Worm (Caenorhabditis elegans): ENCODE measurements around the gene nlp-55.

DNA sequence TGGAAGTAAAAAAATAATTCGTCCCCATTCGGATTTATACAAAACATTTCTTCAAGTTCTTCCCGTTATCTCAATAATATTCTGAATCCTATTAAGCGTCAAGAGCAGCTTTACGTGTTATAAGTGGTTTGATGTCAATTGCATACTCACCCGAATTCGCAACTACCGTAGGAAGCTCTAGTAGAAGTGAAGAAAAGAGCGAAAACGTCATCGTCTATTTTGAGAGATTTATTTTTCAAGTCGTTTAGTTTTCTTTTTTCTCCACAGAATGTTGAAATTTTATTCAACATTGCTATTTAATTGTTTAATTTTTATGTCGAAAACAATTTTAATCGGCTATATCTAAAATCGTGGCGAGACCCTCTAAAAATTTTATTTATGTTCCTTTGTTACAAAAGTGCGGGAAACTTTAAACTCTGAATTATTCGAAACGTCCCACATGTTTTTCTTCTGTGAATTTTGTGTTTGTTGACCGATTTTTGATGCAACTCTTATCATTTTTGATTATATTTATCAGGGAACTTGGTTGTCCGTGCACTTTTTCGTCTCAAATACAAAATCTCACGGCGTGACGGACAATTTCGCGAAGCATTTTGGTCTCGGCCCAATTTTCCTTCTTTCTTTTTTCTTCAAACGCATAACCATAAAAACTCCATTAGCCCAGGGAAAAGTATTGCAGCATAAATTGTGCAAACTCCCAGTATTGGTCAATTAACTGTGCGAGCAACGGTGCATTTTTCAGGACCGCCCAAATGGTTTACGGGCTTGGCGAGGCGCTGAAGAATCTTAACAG is 25.1 kb downstream of the nlp-55 start, which contains the start of gene tdc-1:
- TF ChIP-seq B0310.2 (tag; optimal IDR thresholded peaks at IDR 0.05) (no peak), ceh-13 (GFP tag; optimal IDR thresholded peaks at IDR 0.05) (no peak), ama-1 (optimal IDR thresholded peaks at IDR 0.05) (no peak), pes-1 (GFP tag; IDR thresholded peaks at IDR 0.05) (no peak), tra-4 (tag; optimal IDR thresholded peaks at IDR 0.05) (no peak), hnd-1 (tag; optimal IDR thresholded peaks at IDR 0.05) (no peak), flt-1 (GFP tag; IDR thresholded peaks at IDR 0.05) (no peak), aly-1 (tag; optimal IDR thresholded peaks at IDR 0.05) (no peak), scrt-1 (GFP tag; IDR thresholded peaks at IDR 0.05) (no peak), hmg-4 (GFP tag; optimal IDR thresholded peaks at IDR 0.05) (no peak), F13C5.2 (tag; optimal IDR thresholded peaks at IDR 0.05) (no peak)
